Fruit fly (Drosophila melanogaster): Measurements from ENCODE around the gene Alp5.

- TF ChIP-seq pan (optimal IDR thresholded peaks at IDR 0.05) (no peak), EcR (GFP tag; optimal IDR thresholded peaks at IDR 0.05) (no peak), psq (optimal IDR thresholded peaks at IDR 0.05) (no peak), CG8478 (optimal IDR thresholded peaks at IDR 0.05) (no peak), Dll (optimal IDR thresholded peaks at IDR 0.05) (no peak), usp (GFP tag; optimal IDR thresholded peaks at IDR 0.05) (no peak)
Observed at dm6 chr3R:20989657-20990056, 17.1 kb downstream of the Alp5 start.
